Fruit fly (Drosophila melanogaster) whole organism, pupa: ENCODE data around the gene Cdc37.
A peak's percentile ranks its signal among the peaks of the same experiment; 100 is the strongest.

Experiments used
- CG10348 ChIP-seq: fragments of 200-800 bp; sonication (Bioruptor generic); IDR thresholded peaks from 2 replicates; pipeline ENCODE4 v1.3.6; 2022; ENCODE audit warnings: missing biosample characterization, missing genetic modification characterization
- CG12605 ChIP-seq: fragments of 200-800 bp; sonication (Bioruptor generic); IDR thresholded peaks from 2 replicates; pipeline ENCODE4 v1.3.6; 2022; ENCODE audit warnings: missing biosample characterization, missing genetic modification characterization
- CG13204 ChIP-seq: fragments of 200-800 bp; sonication (Bioruptor generic); optimal IDR thresholded peaks from 2 replicates; lab custom pipeline; 2018; ENCODE audit warnings: missing biosample characterization, mild to moderate bottlenecking, missing genetic modification characterization, moderate library complexity
- CG14655 ChIP-seq: fragments of 200-800 bp; sonication (Bioruptor generic); optimal IDR thresholded peaks from 3 replicates; lab custom pipeline; 2017; ENCODE audit warnings: mild to moderate bottlenecking, missing biosample characterization, missing genetic modification reagents, missing genetic modification characterization
- CG15710 ChIP-seq: fragments of 200-800 bp; sonication (Bioruptor generic); optimal IDR thresholded peaks from 2 replicates; lab custom pipeline; 2018; ENCODE audit warnings: missing biosample characterization, mild to moderate bottlenecking, missing genetic modification characterization, moderate library complexity
- CG17806 ChIP-seq: fragments of 200-800 bp; sonication (Bioruptor generic); optimal IDR thresholded peaks from 2 replicates; lab custom pipeline; 2018; ENCODE audit warnings: missing biosample characterization, mild to moderate bottlenecking, missing genetic modification characterization, moderate library complexity
- CG32121 ChIP-seq: fragments of 200-800 bp; sonication (Bioruptor generic); IDR thresholded peaks from 2 replicates; pipeline ENCODE4 v1.3.6; 2022; ENCODE audit warnings: missing biosample characterization, missing genetic modification characterization
- CG34367 ChIP-seq: fragments of 200-800 bp; sonication (Bioruptor generic); optimal IDR thresholded peaks from 2 replicates; lab custom pipeline; 2018; ENCODE audit warnings: missing biosample characterization, mild to moderate bottlenecking, missing genetic modification characterization
- CG4496 ChIP-seq: fragments of 200-800 bp; sonication (Bioruptor generic); IDR thresholded peaks from 3 replicates; pipeline ENCODE4 v1.3.6; 2022; ENCODE audit warnings: missing biosample characterization, missing genetic modification characterization
- CG8159 ChIP-seq: fragments of 200-800 bp; sonication (Bioruptor generic); optimal IDR thresholded peaks from 3 replicates; lab custom pipeline; 2018; ENCODE audit warnings: missing biosample characterization, mild to moderate bottlenecking, missing genetic modification characterization, moderate library complexity
- CG8301 ChIP-seq: fragments of 200-800 bp; sonication (Bioruptor generic); optimal IDR thresholded peaks from 2 replicates; lab custom pipeline; 2018; ENCODE audit warnings: missing biosample characterization, mild to moderate bottlenecking, missing genetic modification characterization
- CG9948 ChIP-seq: fragments of 200-800 bp; sonication (Bioruptor generic); optimal IDR thresholded peaks from 2 replicates; lab custom pipeline; 2018; ENCODE audit warnings: missing biosample characterization, mild to moderate bottlenecking, missing genetic modification characterization, moderate library complexity
- D1 ChIP-seq: fragments of 200-800 bp; sonication (Bioruptor generic); optimal IDR thresholded peaks from 2 replicates; lab custom pipeline; 2018; ENCODE audit warnings: missing biosample characterization, mild to moderate bottlenecking, missing genetic modification characterization, moderate library complexity
- EcR ChIP-seq: fragments of 200-800 bp; sonication (Bioruptor generic); optimal IDR thresholded peaks from 3 replicates; lab custom pipeline; 2019; ENCODE audit warnings: missing biosample characterization, missing genetic modification characterization, mild to moderate bottlenecking, moderate library complexity, missing genetic modification reagents
- Ets98B ChIP-seq: fragments of 200-800 bp; sonication (Bioruptor generic); IDR thresholded peaks from 2 replicates; pipeline ENCODE4 v1.3.6; 2022; ENCODE audit warnings: missing biosample characterization, missing genetic modification characterization
- Pif1A ChIP-seq: fragments of 200-800 bp; sonication (Bioruptor generic); optimal IDR thresholded peaks from 3 replicates; lab custom pipeline; 2016; ENCODE audit warnings: missing biosample characterization, missing genetic modification characterization
- Pif1B ChIP-seq: fragments of 200-800 bp; sonication (Bioruptor generic); optimal IDR thresholded peaks from 3 replicates; lab custom pipeline; 2016; ENCODE audit warnings: missing biosample characterization, missing genetic modification characterization
- Snoo ChIP-seq: fragments of 200-800 bp; sonication (Bioruptor generic); optimal IDR thresholded peaks from 3 replicates; lab custom pipeline; 2017; ENCODE audit warnings: missing biosample characterization, mild to moderate bottlenecking, missing genetic modification characterization, inconsistent platforms
- fd96Ca ChIP-seq: fragments of 200-800 bp; sonication (Bioruptor generic); IDR thresholded peaks from 3 replicates; pipeline ENCODE4 v1.3.6; 2022; ENCODE audit warnings: missing biosample characterization, missing genetic modification characterization
- gl ChIP-seq: fragments of 200-800 bp; sonication (Bioruptor generic); optimal IDR thresholded peaks from 2 replicates; lab custom pipeline; 2018; ENCODE audit warnings: missing biosample characterization, mild to moderate bottlenecking, missing genetic modification characterization
- rn ChIP-seq: fragments of 200-800 bp; sonication (Bioruptor generic); IDR thresholded peaks from 2 replicates; pipeline ENCODE4 v1.3.6; 2022; ENCODE audit warnings: missing biosample characterization, missing genetic modification characterization

Cdc37 gene

DNA sequence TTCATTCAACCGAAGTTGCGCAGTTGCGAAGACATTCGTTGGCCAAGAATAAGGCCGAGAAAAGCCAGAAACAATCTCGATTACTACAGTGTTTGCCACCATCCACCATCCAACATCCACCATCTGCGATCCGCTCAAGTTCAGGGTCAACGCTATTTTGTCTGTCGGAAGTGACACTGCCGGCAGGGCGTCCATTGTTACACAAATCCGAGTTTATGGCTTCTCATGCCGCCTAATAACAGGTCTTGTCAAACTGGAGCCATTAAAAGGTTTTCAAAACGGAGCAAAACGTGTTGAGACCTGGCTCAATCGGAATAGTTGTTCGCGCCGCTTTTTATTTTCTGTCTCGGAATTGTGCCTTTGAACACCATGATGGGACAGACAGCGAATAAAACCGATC, 23.6 kb downstream of the Cdc37 start:
- TF ChIP-seq EcR (GFP tag; lab: Kevin White, UChicago), result peak; percentile 93
- no peak for TF ChIP-seq Pif1A (GFP tag; lab: Kevin White, UChicago)
- TF ChIP-seq, all 21 proteins: peak for 1

DNA sequence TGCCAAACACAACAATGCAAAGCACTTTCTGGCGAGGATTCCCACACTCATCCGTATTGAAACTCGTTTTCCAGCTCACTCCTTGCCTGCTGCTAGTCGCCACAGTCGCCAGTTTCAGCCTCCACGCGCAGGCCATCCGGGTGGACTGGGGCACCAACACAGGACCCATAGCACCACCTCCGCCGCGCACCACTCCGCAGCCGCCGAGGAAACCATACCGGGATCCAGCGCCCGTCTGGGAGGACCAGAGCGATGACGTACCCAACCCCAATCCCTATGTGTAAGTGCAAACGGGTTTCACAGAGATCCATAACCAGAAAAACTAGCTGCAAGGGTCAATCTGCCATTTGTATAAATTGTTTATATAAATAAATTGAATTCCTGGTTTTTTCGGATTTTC, 25.9 kb downstream of the Cdc37 start:
- TF ChIP-seq CG4496 (GFP tag; lab: Robert Waterston, UW) (no peak; the same call in 2 of the 3 replicates), CG13204 (GFP tag; lab: Kevin White, UChicago) (peak; percentile 36), EcR (GFP tag; lab: Kevin White, UChicago) (peak; percentile 84), Pif1B (GFP tag; lab: Kevin White, UChicago) (no peak)
- TF ChIP-seq, all 21 proteins: peak for 2

DNA sequence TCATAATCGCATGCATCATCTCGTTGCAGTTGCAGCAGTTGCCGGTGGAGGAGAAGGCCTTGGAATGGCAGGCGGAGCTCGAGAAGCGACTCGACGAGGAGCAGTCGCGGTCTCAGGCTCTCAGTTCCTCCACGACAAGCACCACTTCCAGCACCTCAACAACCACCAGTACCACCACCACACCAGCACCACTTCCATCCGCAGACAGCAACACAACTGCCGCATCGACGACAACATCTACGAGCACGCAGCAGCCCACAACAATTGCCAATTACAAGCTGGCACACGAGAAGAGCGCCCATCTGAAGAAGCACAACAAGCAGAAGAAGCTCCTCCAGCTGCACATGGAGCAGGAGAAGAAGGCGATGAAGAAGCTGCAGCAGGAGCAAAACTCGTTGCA, 27.2 kb downstream of the Cdc37 start:
- TF ChIP-seq Pif1A (GFP tag; lab: Kevin White, UChicago) (no peak), EcR (GFP tag; lab: Kevin White, UChicago) (peak; percentile 22), CG34367 (tag; lab: Kevin White, UChicago) (no peak), D1 (tag; lab: Kevin White, UChicago) (no peak), CG14655 (no peak), fd96Ca (no peak), gl (tag; lab: Kevin White, UChicago) (no peak), CG10348 (GFP tag; lab: Robert Waterston, UW) (no peak), CG13204 (GFP tag; lab: Kevin White, UChicago) (peak; percentile 45), CG8159 (tag; lab: Kevin White, UChicago) (no peak), CG9948 (tag; lab: Kevin White, UChicago) (no peak), Ets98B (no peak), rn (GFP tag; lab: Robert Waterston, UW) (no peak), Pif1B (GFP tag; lab: Kevin White, UChicago) (no peak), CG4496 (GFP tag; lab: Robert Waterston, UW) (0 out of 3 replicates have a peak, but pooled peaks have one; percentile 19), Snoo (tag; lab: Kevin White, UChicago) (no peak), CG17806 (no peak)

DNA sequence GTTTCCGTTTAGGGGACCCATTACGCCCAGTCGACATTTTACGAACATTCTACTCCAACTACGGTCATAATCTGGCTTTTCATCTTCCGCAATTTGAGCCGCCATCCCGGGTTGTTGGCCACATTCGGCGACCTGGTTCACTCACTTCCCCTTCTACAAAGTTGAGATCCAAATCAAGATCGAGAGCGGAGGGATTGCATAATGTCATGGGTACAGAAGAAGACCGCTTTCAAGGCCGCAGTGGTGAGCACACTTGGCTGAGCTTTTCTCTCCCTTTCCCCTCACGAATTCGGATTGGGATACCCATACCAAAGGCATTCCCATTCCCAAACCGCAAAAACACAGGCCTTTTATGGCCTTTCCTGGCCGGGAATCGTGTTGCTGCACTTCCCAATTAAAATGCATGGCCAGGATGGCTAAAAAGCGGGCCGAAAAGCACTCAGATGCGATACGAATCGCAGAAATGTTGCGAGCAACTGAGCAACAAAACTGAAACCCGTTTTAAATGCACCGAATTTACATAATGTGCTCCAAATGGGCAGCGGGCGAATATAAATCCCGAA, 32.7 kb downstream of the Cdc37 start:
- TF ChIP-seq CG9948 (tag; lab: Kevin White, UChicago) (no peak), EcR (GFP tag; lab: Kevin White, UChicago) (peak; percentile 75), CG13204 (GFP tag; lab: Kevin White, UChicago) (peak; percentile 38), Snoo (tag; lab: Kevin White, UChicago) (peak; percentile 1)

DNA sequence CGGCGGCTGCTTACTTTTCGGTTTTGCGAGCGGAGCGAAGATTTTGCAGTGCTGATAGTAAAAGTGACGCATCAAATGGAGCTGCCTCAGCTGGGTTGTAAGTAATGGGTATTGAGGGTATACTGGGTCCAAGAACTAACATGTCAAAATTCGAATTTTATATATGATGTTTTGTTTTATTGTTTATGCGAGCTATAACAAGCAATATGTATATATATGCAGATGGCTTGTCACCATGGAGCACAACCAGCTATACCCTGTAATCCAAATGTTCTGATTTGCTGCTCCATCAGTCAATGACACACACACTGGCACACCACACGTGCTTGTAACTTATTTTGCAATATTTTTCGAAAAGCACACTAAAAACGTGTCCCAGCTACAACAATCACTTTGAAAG, 34.3 kb downstream of the Cdc37 start:
- TF ChIP-seq Pif1A (GFP tag; lab: Kevin White, UChicago) (peak; percentile 75), CG10348 (GFP tag; lab: Robert Waterston, UW) (no peak), CG15710 (tag; lab: Kevin White, UChicago) (peak; percentile 40), CG32121 (GFP tag; lab: Robert Waterston, UW) (peak; percentile 81), rn (GFP tag; lab: Robert Waterston, UW) (no peak), CG13204 (GFP tag; lab: Kevin White, UChicago) (peak; percentile 16), Snoo (tag; lab: Kevin White, UChicago) (peak; percentile 56), fd96Ca (peak; percentile 82), CG14655 (peak; percentile 77), CG8301 (tag; lab: Kevin White, UChicago) (peak; percentile 66), D1 (tag; lab: Kevin White, UChicago) (no peak), CG12605 (GFP tag; lab: Robert Waterston, UW) (peak; percentile 74), CG17806 (peak; percentile 48), CG9948 (tag; lab: Kevin White, UChicago) (peak; percentile 56), EcR (GFP tag; lab: Kevin White, UChicago) (no peak), CG8159 (tag; lab: Kevin White, UChicago) (peak; percentile 17), CG4496 (GFP tag; lab: Robert Waterston, UW) (peak; percentile 89), gl (tag; lab: Kevin White, UChicago) (no peak), Pif1B (GFP tag; lab: Kevin White, UChicago) (peak; percentile 66), CG34367 (tag; lab: Kevin White, UChicago) (peak; percentile 60), Ets98B (peak; percentile 78)

DNA sequence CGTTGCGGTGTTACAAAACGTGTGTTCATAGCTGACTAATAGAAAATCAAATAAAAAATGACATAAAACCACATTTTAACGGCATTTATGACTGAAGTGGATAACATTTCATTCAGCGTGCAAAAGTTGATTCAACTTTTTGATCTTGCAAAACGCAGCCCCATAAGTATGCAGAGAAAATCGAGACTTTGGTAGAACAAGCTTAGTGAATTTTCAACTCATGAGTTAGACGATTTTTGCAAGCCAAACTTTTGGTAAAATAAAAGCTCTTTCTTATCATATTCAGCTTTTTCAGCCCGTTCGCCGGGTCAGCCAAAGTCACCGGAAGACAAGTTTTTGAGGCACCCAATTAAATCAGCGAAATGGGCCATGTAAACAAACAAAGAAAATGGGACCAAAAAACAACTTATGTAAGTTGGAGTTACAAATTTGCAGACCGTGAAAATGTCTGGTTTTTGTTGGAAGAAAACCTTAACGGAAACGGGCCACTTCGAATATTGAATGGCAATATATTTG, 36.6 kb downstream of the Cdc37 start, which contains the start of gene Cpr62Ba:
TSS of gene Cpr62Ba (minus strand) at position 31 of the 516 bp plus-strand sequence.
- TF ChIP-seq EcR (GFP tag; lab: Kevin White, UChicago) (peak; percentile 26), CG12605 (GFP tag; lab: Robert Waterston, UW) (no peak)

DNA sequence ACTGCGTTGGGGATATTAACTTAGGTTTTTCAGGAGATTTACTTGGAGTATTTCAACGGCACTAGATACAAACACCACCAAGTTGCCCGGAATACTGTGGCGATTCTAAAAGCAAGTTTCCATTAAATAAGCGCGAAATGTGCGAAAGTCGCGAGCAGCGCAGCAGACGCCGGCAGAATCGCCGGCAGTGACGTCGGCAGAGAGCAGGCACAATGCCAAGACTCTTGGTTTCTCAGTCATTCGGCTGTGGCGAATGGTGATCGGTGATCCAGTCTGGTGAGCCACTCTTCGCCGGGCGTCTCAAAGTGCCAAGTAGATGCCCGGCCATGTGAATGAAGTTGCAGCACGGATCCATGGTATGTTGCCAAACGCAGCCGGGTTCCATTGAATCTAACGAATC, 39.9 kb downstream of the Cdc37 start, which contains the start of gene Cpr62Bb:
TSS of gene Cpr62Bb (minus strand) at position 101 of the 400 bp plus-strand sequence.
- TF ChIP-seq fd96Ca (no peak), rn (GFP tag; lab: Robert Waterston, UW) (no peak), CG10348 (GFP tag; lab: Robert Waterston, UW) (no peak), CG17806 (no peak), EcR (GFP tag; lab: Kevin White, UChicago) (no peak), CG4496 (GFP tag; lab: Robert Waterston, UW) (no peak), CG9948 (tag; lab: Kevin White, UChicago) (no peak)
